Worm (Caenorhabditis elegans) whole organism, young adult: ENCODE results near the gene ins-10.

Experiments
- B0019.2 ChIP-seq: fragments of 200-800 bp; sonication (Bioruptor generic); conservative IDR thresholded peaks from 2 replicates; pipeline ENCODE4 v1.3.6; 2022; ENCODE audit warnings: missing genetic modification reagents, missing genetic modification characterization, missing compliant biosample characterization
- B0035.1 ChIP-seq: sonication (generic microtip); optimal IDR thresholded peaks from 2 replicates; lab custom pipeline; 2016; ENCODE audit warnings: missing genetic modification characterization, mild to moderate bottlenecking, missing compliant biosample characterization, missing genotype, missing genetic modification reagents
- B0261.1 ChIP-seq: sonication (generic microtip); optimal IDR thresholded peaks from 2 replicates; lab custom pipeline; 2016; ENCODE audit warnings: mild to moderate bottlenecking, missing genetic modification characterization, moderate library complexity, missing compliant biosample characterization
- C06A6.2 ChIP-seq: fragments of 200-800 bp; sonication (Bioruptor generic); conservative IDR thresholded peaks from 2 replicates; pipeline ENCODE4 v1.3.6; 2022; ENCODE audit warnings: missing genetic modification characterization, missing compliant biosample characterization
- F22D6.2 ChIP-seq: sonication (generic microtip); optimal IDR thresholded peaks from 2 replicates; lab custom pipeline; 2016; ENCODE audit warnings: mild to moderate bottlenecking, missing genetic modification characterization, missing compliant biosample characterization
- F55B11.4 ChIP-seq: sonication (generic microtip); optimal IDR thresholded peaks from 2 replicates; lab custom pipeline; 2016; ENCODE audit warnings: missing compliant biosample characterization, missing genetic modification characterization, borderline replicate concordance; ENCODE audit not compliant: insufficient read depth
- F57A8.1 ChIP-seq: fragments of 200-800 bp; sonication (Bioruptor generic); optimal IDR thresholded peaks from 2 replicates; lab custom pipeline; 2018; ENCODE audit warnings: mild to moderate bottlenecking, missing genetic modification characterization, moderate library complexity, missing compliant biosample characterization
- Y56A3A.18 ChIP-seq: fragments of 200-800 bp; sonication (Bioruptor generic); IDR thresholded peaks from 2 replicates; pipeline ENCODE4 v1.3.6; 2022; ENCODE audit warnings: missing genetic modification reagents, missing genetic modification characterization, missing compliant biosample characterization
- Y79H2A.3 ChIP-seq: fragments of 200-800 bp; sonication (Bioruptor generic); conservative IDR thresholded peaks from 2 replicates; pipeline ENCODE4 v1.3.6; 2022; ENCODE audit warnings: missing genetic modification reagents, missing genetic modification characterization, missing compliant biosample characterization
- ama-1 ChIP-seq, 3 experiments: fragments of 150-350 bp in 1 of 3; sonication (generic microtip) in 2 of 3; optimal IDR thresholded peaks; 2 replicates each; lab custom pipeline; 2014 to 2018; ENCODE audit warnings: missing biosample characterization in 2 of 3, missing genetic modification characterization in 2 of 3, missing genetic modification reagents in 2 of 3
- athp-1 ChIP-seq: sonication (generic microtip); optimal IDR thresholded peaks from 2 replicates; lab custom pipeline; 2017; ENCODE audit warnings: mild to moderate bottlenecking, missing genetic modification characterization, missing compliant biosample characterization
- attf-3 ChIP-seq: fragments of 200-800 bp; sonication (Bioruptor generic); conservative IDR thresholded peaks from 2 replicates; pipeline ENCODE4 v1.3.6; 2022; ENCODE audit warnings: missing genetic modification reagents, missing genetic modification characterization, missing compliant biosample characterization
- bed-2 ChIP-seq: fragments of 200-800 bp; sonication (Bioruptor generic); IDR thresholded peaks from 2 replicates; pipeline ENCODE4 v1.3.6; 2022; ENCODE audit warnings: missing genetic modification reagents, missing genetic modification characterization, missing compliant biosample characterization
- cebp-1 ChIP-seq, 2 experiments: fragments of 200-800 bp in 1 of 2; sonication (Bioruptor generic) in 1 of 2; sonication (generic microtip) in 1 of 2; IDR thresholded peaks in 1 of 2; optimal IDR thresholded peaks in 1 of 2; 2 replicates each; pipeline versions ENCODE4 v1.3.6 to Lab custom; 2017 to 2022; ENCODE audit warnings: missing compliant biosample characterization in 2 of 2, missing genetic modification characterization in 2 of 2, mild to moderate bottlenecking in 1 of 2, missing genetic modification reagents in 1 of 2, moderate library complexity in 1 of 2
- ceh-79 ChIP-seq: sonication (generic microtip); optimal IDR thresholded peaks from 2 replicates; lab custom pipeline; 2017; ENCODE audit warnings: mild to moderate bottlenecking, missing genetic modification characterization, missing compliant biosample characterization
- egrh-3 ChIP-seq: fragments of 200-800 bp; sonication (Bioruptor generic); IDR thresholded peaks from 2 replicates; pipeline ENCODE4 v1.3.6; 2022; ENCODE audit warnings: missing genetic modification reagents, missing genetic modification characterization, missing compliant biosample characterization
- fkh-3 ChIP-seq: sonication (generic microtip); optimal IDR thresholded peaks from 2 replicates; lab custom pipeline; 2016; ENCODE audit warnings: mild to moderate bottlenecking, missing genetic modification characterization, missing compliant biosample characterization
- him-1 ChIP-seq: sonication (generic microtip); optimal IDR thresholded peaks from 2 replicates; lab custom pipeline; 2016; ENCODE audit warnings: missing genotype, missing genetic modification reagents, missing genetic modification characterization, missing compliant biosample characterization
- hmg-1.2 ChIP-seq: fragments of 200-800 bp; sonication (Bioruptor generic); IDR thresholded peaks from 2 replicates; pipeline ENCODE4 v1.3.6; 2022; ENCODE audit warnings: missing genetic modification reagents, missing genetic modification characterization, missing compliant biosample characterization
- lag-1 ChIP-seq: fragments of 200-800 bp; sonication (Bioruptor generic); IDR thresholded peaks from 2 replicates; pipeline ENCODE4 v1.3.6; 2022; ENCODE audit warnings: missing genetic modification reagents, missing genetic modification characterization, missing compliant biosample characterization
- lin-26 ChIP-seq: fragments of 200-800 bp; sonication (Bioruptor generic); IDR thresholded peaks from 2 replicates; pipeline ENCODE4 v1.3.6; 2022; ENCODE audit warnings: missing genetic modification reagents, missing genetic modification characterization, missing compliant biosample characterization
- lsl-1 ChIP-seq: fragments of 200-800 bp; sonication (Bioruptor generic); optimal IDR thresholded peaks from 2 replicates; lab custom pipeline; 2018; ENCODE audit warnings: mild to moderate bottlenecking, missing genetic modification characterization, moderate library complexity, missing compliant biosample characterization
- lsy-27 ChIP-seq: sonication (generic microtip); optimal IDR thresholded peaks from 2 replicates; lab custom pipeline; 2017; ENCODE audit warnings: missing genetic modification characterization, mild to moderate bottlenecking, missing compliant biosample characterization, antibody characterized with exemption, missing genotype, borderline replicate concordance; ENCODE audit not compliant: insufficient read depth
- madf-6 ChIP-seq: fragments of 200-800 bp; sonication (Bioruptor generic); IDR thresholded peaks from 2 replicates; pipeline ENCODE4 v1.3.6; 2022; ENCODE audit warnings: missing genetic modification reagents, missing genetic modification characterization, missing compliant biosample characterization
- mcd-1 ChIP-seq: fragments of 200-800 bp; sonication (Bioruptor generic); IDR thresholded peaks from 2 replicates; pipeline ENCODE4 v1.3.6; 2022; ENCODE audit warnings: missing genetic modification reagents, missing genetic modification characterization, missing compliant biosample characterization
- nfya-2 ChIP-seq: fragments of 200-800 bp; sonication (Bioruptor generic); IDR thresholded peaks from 2 replicates; pipeline ENCODE4 v1.3.6; 2022; ENCODE audit warnings: missing genetic modification reagents, missing genetic modification characterization, missing compliant biosample characterization
- nfyb-1 ChIP-seq: fragments of 200-800 bp; sonication (Bioruptor generic); IDR thresholded peaks from 2 replicates; pipeline ENCODE4 v1.3.6; 2022; ENCODE audit warnings: missing genetic modification reagents, missing genetic modification characterization, missing compliant biosample characterization
- nhr-80 ChIP-seq: sonication (generic microtip); optimal IDR thresholded peaks from 2 replicates; lab custom pipeline; 2016; ENCODE audit warnings: missing genetic modification characterization, missing compliant biosample characterization
- pbrm-1 ChIP-seq: fragments of 200-800 bp; sonication (Bioruptor generic); IDR thresholded peaks from 2 replicates; pipeline ENCODE4 v1.3.6; 2022; ENCODE audit warnings: missing genetic modification reagents, missing genetic modification characterization, missing compliant biosample characterization
- rpc-1 ChIP-seq, 2 experiments: fragments of 150-350 bp in 1 of 2; sonication (generic microtip) in 1 of 2; optimal IDR thresholded peaks; 2 replicates each; lab custom pipeline; 2014 to 2018; ENCODE audit warnings: missing biosample characterization in 1 of 2, missing genetic modification characterization in 1 of 2, missing genetic modification reagents in 1 of 2, missing genotype in 1 of 2
- sdz-38 ChIP-seq: sonication (generic microtip); optimal IDR thresholded peaks from 2 replicates; lab custom pipeline; 2016; ENCODE audit warnings: missing genotype, missing genetic modification characterization, missing compliant biosample characterization
- snpc-1.1 ChIP-seq: sonication (generic microtip); optimal IDR thresholded peaks from 2 replicates; lab custom pipeline; 2017; ENCODE audit warnings: missing genetic modification characterization, mild to moderate bottlenecking, missing compliant biosample characterization, antibody characterized with exemption, moderate library complexity, missing genotype, missing genetic modification reagents; ENCODE audit not compliant: insufficient read depth
- snpc-1.3 ChIP-seq: sonication (generic microtip); optimal IDR thresholded peaks from 2 replicates; lab custom pipeline; 2017; ENCODE audit warnings: missing genetic modification characterization, mild to moderate bottlenecking, missing compliant biosample characterization, antibody characterized with exemption, moderate library complexity, missing genotype, missing genetic modification reagents; ENCODE audit not compliant: insufficient read depth
- snpc-4 ChIP-seq, 5 experiments: fragments of 150-350 bp in 1 of 5; sonication (generic microtip) in 4 of 5; optimal IDR thresholded peaks; 2 replicates each; lab custom pipeline; 2014 to 2018; ENCODE audit warnings: missing genetic modification characterization in 5 of 5, missing biosample characterization in 3 of 5, antibody characterized with exemption in 2 of 5, mild to moderate bottlenecking in 2 of 5, missing compliant biosample characterization in 2 of 5, missing genotype in 2 of 5, moderate library complexity in 2 of 5, missing genetic modification reagents in 1 of 5
- unc-62 ChIP-seq: fragments of 150-350 bp; optimal IDR thresholded peaks from 2 replicates; lab custom pipeline; 2014; ENCODE audit warnings: missing biosample characterization, missing genetic modification reagents, missing genetic modification characterization
- ztf-28 ChIP-seq: fragments of 200-800 bp; sonication (Bioruptor generic); IDR thresholded peaks from 2 replicates; pipeline ENCODE4 v1.3.6; 2022; ENCODE audit warnings: missing genetic modification reagents, missing genetic modification characterization, missing compliant biosample characterization

The ins-10 gene

ce11 chrV:14033649-14034048, at the start of gene ins-10:
Gene ins-10, plus strand, starts transcription at chrV:14033949.
- TF ChIP-seq bed-2 (GFP tag; lab: Robert Waterston, UW) (no peak), nfya-2 (GFP tag; lab: Robert Waterston, UW) (no peak), mcd-1 (GFP tag; lab: Robert Waterston, UW) (no peak), Y79H2A.3 (GFP tag; lab: Robert Waterston, UW) (no peak), F55B11.4 (tag; lab: Kevin White, UChicago) (no peak), B0261.1 (tag; lab: Kevin White, UChicago) (no peak), snpc-1.3 (tag; lab: Kevin White, UChicago) (no peak), B0019.2 (GFP tag; lab: Robert Waterston, UW) (no peak), attf-3 (GFP tag; lab: Robert Waterston, UW) (no peak), snpc-1.1 (no peak), sdz-38 (tag; lab: Kevin White, UChicago) (no peak), ztf-28 (GFP tag; lab: Robert Waterston, UW) (no peak)

- TF ChIP-seq him-1 (no peak), pbrm-1 (no peak), athp-1 (tag; lab: Kevin White, UChicago) (no peak), F22D6.2 (no peak), cebp-1 (GFP tag; IDR thresholded peaks at IDR 0.05; lab: Robert Waterston, UW) (no peak), cebp-1 (tag; optimal IDR thresholded peaks at IDR 0.05; lab: Kevin White, UChicago) (no peak)
- TF ChIP-seq, all 124 proteins: peak for 0
Observed at ce11 chrV:13984828-13985227, 48.9 kb upstream of the ins-10 start, which contains the start of gene end-1. Gene end-1, plus strand, starts transcription at chrV:13985128.

- TF ChIP-seq unc-62 (GFP tag; lab: Kevin White, UChicago) (no peak), F57A8.1 (GFP tag; lab: Kevin White, UChicago) (no peak), Y56A3A.18 (0 out of 2 replicates have a peak, but pooled peaks have one; percentile 48), B0035.1 (tag; lab: Kevin White, UChicago) (no peak), snpc-4 (GFP tag; optimal IDR thresholded peaks at IDR 0.05; lab: Kevin White, UChicago) (no peak), snpc-4 (tag; optimal IDR thresholded peaks at IDR 0.05; lab: Kevin White, UChicago) (peak in 1 of 4 experiments; percentile 3), ceh-79 (peak; percentile 12), lag-1 (no peak), fkh-3 (tag; lab: Kevin White, UChicago) (no peak), ama-1 (optimal IDR thresholded peaks at IDR 0.05; lab: Kevin White, UChicago) (no peak), ama-1 (GFP tag; optimal IDR thresholded peaks at IDR 0.05; lab: Kevin White, UChicago) (peak in 1 of 2 experiments; percentile 24), madf-6 (GFP tag; lab: Robert Waterston, UW) (peak; percentile 52), hmg-1.2 (peak; percentile 13; the same call in 1 of the 2 replicates), lsl-1 (GFP tag; lab: Kevin White, UChicago) (no peak), snpc-1.1 (no peak), lsy-27 (tag; lab: Kevin White, UChicago) (no peak), nhr-80 (peak; percentile 67), C06A6.2 (GFP tag; lab: Robert Waterston, UW) (no peak), egrh-3 (no peak), nfyb-1 (0 out of 2 replicates have a peak, but pooled peaks have one; percentile 17), rpc-1 (optimal IDR thresholded peaks at IDR 0.05; lab: Kevin White, UChicago) (no peak), rpc-1 (tag; optimal IDR thresholded peaks at IDR 0.05; lab: Kevin White, UChicago) (no peak), lin-26 (GFP tag; lab: Robert Waterston, UW) (no peak)
Observed at ce11 chrV:13986823-13987222, 46.9 kb upstream of the ins-10 start.
